Fruit fly (Drosophila melanogaster) whole organism, embryonic: ENCODE results near the gene Ndae1.

Experiments used
- Ada2b ChIP-seq: fragments of 200-800 bp; sonication (Bioruptor generic); IDR thresholded peaks from 2 replicates; pipeline ENCODE4 v1.3.6; 2022; ENCODE audit warnings: missing biosample characterization, missing genetic modification characterization
- Awh ChIP-seq: fragments of 200-800 bp; sonication (Bioruptor generic); IDR thresholded peaks from 2 replicates; pipeline ENCODE4, ENCODE4 v1.3.6; 2022; ENCODE audit warnings: missing biosample characterization, missing genetic modification characterization
- Bgb ChIP-seq: fragments of 200-800 bp; sonication (Bioruptor generic); IDR thresholded peaks from 2 replicates; pipeline ENCODE4 v1.3.6; 2022; ENCODE audit warnings: missing biosample characterization, missing genetic modification characterization; ENCODE audit not compliant: partially characterized antibody
- CG10267 ChIP-seq: fragments of 200-800 bp; sonication (Bioruptor generic); optimal IDR thresholded peaks from 2 replicates; lab custom pipeline; 2018; ENCODE audit warnings: missing biosample characterization, mild to moderate bottlenecking, missing genetic modification characterization, moderate library complexity
- CG10565 ChIP-seq: fragments of 200-800 bp; sonication (Bioruptor generic); optimal IDR thresholded peaks from 3 replicates; lab custom pipeline; 2016; ENCODE audit warnings: missing biosample characterization, mild to moderate bottlenecking, missing genetic modification characterization
- CG10654 ChIP-seq: fragments of 200-800 bp; sonication (Bioruptor generic); optimal IDR thresholded peaks from 2 replicates; lab custom pipeline; 2016; ENCODE audit warnings: missing biosample characterization, missing genetic modification characterization
- CG12071 ChIP-seq: fragments of 200-800 bp; sonication (Bioruptor generic); optimal IDR thresholded peaks from 3 replicates; lab custom pipeline; 2018; ENCODE audit warnings: missing biosample characterization, mild to moderate bottlenecking, missing genetic modification characterization
- CG12769 ChIP-seq: fragments of 200-800 bp; sonication (Bioruptor generic); optimal IDR thresholded peaks from 2 replicates; lab custom pipeline; 2019; ENCODE audit warnings: missing biosample characterization, mild to moderate bottlenecking, missing genetic modification characterization, moderate library complexity
- CG13123 ChIP-seq: fragments of 200-800 bp; sonication (Bioruptor generic); optimal IDR thresholded peaks from 2 replicates; lab custom pipeline; 2016; ENCODE audit warnings: missing biosample characterization, missing genetic modification characterization
- CG18619 ChIP-seq: fragments of 200-800 bp; sonication (Bioruptor generic); optimal IDR thresholded peaks from 3 replicates; lab custom pipeline; 2017; ENCODE audit warnings: missing biosample characterization, mild to moderate bottlenecking, missing genetic modification characterization
- CG2120 ChIP-seq: fragments of 200-800 bp; sonication (Bioruptor generic); optimal IDR thresholded peaks from 3 replicates; lab custom pipeline; 2016; ENCODE audit warnings: missing biosample characterization, missing genetic modification characterization
- CG2712 ChIP-seq: fragments of 200-800 bp; optimal IDR thresholded peaks from 3 replicates; lab custom pipeline; 2019; ENCODE audit warnings: missing biosample characterization, mild to moderate bottlenecking, missing genetic modification characterization, moderate library complexity
- CG2889 ChIP-seq: fragments of 200-800 bp; sonication (Bioruptor generic); IDR thresholded peaks from 3 replicates; pipeline ENCODE4 v1.3.6; 2022; ENCODE audit warnings: missing biosample characterization, missing genetic modification characterization
- CG31441 ChIP-seq: fragments of 200-800 bp; sonication (Bioruptor generic); IDR thresholded peaks from 2 replicates; pipeline ENCODE4 v1.3.6; 2022; ENCODE audit warnings: missing biosample characterization, missing genetic modification characterization
- CG3281 ChIP-seq: fragments of 200-800 bp; sonication (Bioruptor generic); optimal IDR thresholded peaks from 3 replicates; lab custom pipeline; 2017; ENCODE audit warnings: missing biosample characterization, mild to moderate bottlenecking, missing genetic modification characterization
- CG3726 ChIP-seq: fragments of 200-800 bp; sonication (Bioruptor generic); IDR thresholded peaks from 3 replicates; pipeline ENCODE4, ENCODE4 v1.3.6; 2022; ENCODE audit warnings: missing biosample characterization, missing genetic modification characterization
- CG3838 ChIP-seq: fragments of 200-800 bp; sonication (Bioruptor generic); optimal IDR thresholded peaks from 3 replicates; lab custom pipeline; 2016; ENCODE audit warnings: missing biosample characterization, missing genetic modification characterization
- CG9215 ChIP-seq: fragments of 200-800 bp; sonication (Bioruptor generic); IDR thresholded peaks from 2 replicates; pipeline ENCODE4 v1.3.6; 2022; ENCODE audit warnings: missing biosample characterization, missing genetic modification characterization
- CoRest ChIP-seq: fragments of 200-800 bp; sonication (Bioruptor generic); optimal IDR thresholded peaks from 3 replicates; lab custom pipeline; 2018; ENCODE audit warnings: missing biosample characterization, mild to moderate bottlenecking, missing genetic modification characterization, moderate library complexity
- Doc2 ChIP-seq: fragments of 200-800 bp; sonication (Bioruptor generic); IDR thresholded peaks from 2 replicates; pipeline ENCODE4 v1.3.6; 2022; ENCODE audit warnings: missing biosample characterization, missing genetic modification characterization
- E2f2 ChIP-seq: fragments of 200-800 bp; sonication (Bioruptor generic); IDR thresholded peaks from 2 replicates; pipeline ENCODE4 v1.3.6; 2022; ENCODE audit warnings: missing biosample characterization, missing genetic modification characterization
- Eip74EF ChIP-seq, 2 experiments: fragments of 200-800 bp in 1 of 2; fragments of >200 bp in 1 of 2; sonication (Bioruptor generic) in 1 of 2; optimal IDR thresholded peaks; 2 replicates each; lab custom pipeline; 2017 to 2019; ENCODE audit warnings: missing biosample characterization in 2 of 2, missing genetic modification characterization in 2 of 2, mild to moderate bottlenecking in 1 of 2, moderate library complexity in 1 of 2
- Gsc ChIP-seq: fragments of 200-800 bp; sonication (Bioruptor generic); IDR thresholded peaks from 2 replicates; pipeline ENCODE4 v1.3.6; 2022; ENCODE audit warnings: missing biosample characterization, missing genetic modification characterization
- H2.0 ChIP-seq: fragments of 200-800 bp; sonication (Bioruptor generic); IDR thresholded peaks from 2 replicates; pipeline ENCODE4 v1.3.6; 2022; ENCODE audit warnings: missing biosample characterization, missing genetic modification characterization
- HmgD ChIP-seq: fragments of 200-800 bp; sonication (Bioruptor generic); optimal IDR thresholded peaks from 3 replicates; lab custom pipeline; 2016; ENCODE audit warnings: missing biosample characterization, missing genetic modification characterization
- Hr3 ChIP-seq: fragments of 200-800 bp; sonication (Bioruptor generic); optimal IDR thresholded peaks from 3 replicates; lab custom pipeline; 2016; ENCODE audit warnings: missing biosample characterization, missing genetic modification characterization
- Hsf ChIP-seq: fragments of 200-800 bp; sonication (Bioruptor generic); optimal IDR thresholded peaks from 3 replicates; lab custom pipeline; 2016; ENCODE audit warnings: missing biosample characterization, missing genetic modification characterization
- Neu2 ChIP-seq: fragments of 200-800 bp; sonication (Bioruptor generic); optimal IDR thresholded peaks from 3 replicates; lab custom pipeline; 2016; ENCODE audit warnings: missing biosample characterization, missing genetic modification characterization, borderline replicate concordance
- NfI ChIP-seq: fragments of 200-800 bp; sonication (Bioruptor generic); optimal IDR thresholded peaks from 3 replicates; lab custom pipeline; 2018; ENCODE audit warnings: missing biosample characterization, mild to moderate bottlenecking, missing genetic modification characterization, moderate library complexity
- Opbp ChIP-seq: fragments of 200-800 bp; sonication (Bioruptor generic); IDR thresholded peaks from 3 replicates; pipeline ENCODE4 v1.3.6; 2022; ENCODE audit warnings: missing biosample characterization, missing genetic modification characterization; ENCODE audit not compliant: partially characterized antibody
- caup ChIP-seq: fragments of 200-800 bp; sonication (Bioruptor generic); optimal IDR thresholded peaks from 3 replicates; lab custom pipeline; 2017; ENCODE audit warnings: missing biosample characterization, mild to moderate bottlenecking, missing genetic modification characterization, moderate library complexity; ENCODE audit not compliant: severe bottlenecking
- chn ChIP-seq: fragments of 200-800 bp; sonication (Bioruptor generic); optimal IDR thresholded peaks from 2 replicates; lab custom pipeline; 2016; ENCODE audit warnings: missing biosample characterization, missing genetic modification characterization
- disco-r ChIP-seq: fragments of 200-800 bp; sonication (Bioruptor generic); optimal IDR thresholded peaks from 2 replicates; lab custom pipeline; 2016; ENCODE audit warnings: missing biosample characterization, missing genetic modification characterization
- eve ChIP-seq, 2 experiments: fragments of >200 bp; optimal IDR thresholded peaks; 2 replicates each; lab custom pipeline; 2017; ENCODE audit warnings: missing biosample characterization in 2 of 2, missing genetic modification characterization in 2 of 2
- exex ChIP-seq: fragments of 200-800 bp; sonication (Bioruptor generic); optimal IDR thresholded peaks from 4 replicates; lab custom pipeline; 2018; ENCODE audit warnings: missing biosample characterization, mild to moderate bottlenecking, missing genetic modification characterization, moderate library complexity
- ftz-f1 ChIP-seq: fragments of 200-800 bp; sonication (Bioruptor generic); optimal IDR thresholded peaks from 2 replicates; lab custom pipeline; 2016; ENCODE audit warnings: missing biosample characterization, missing genetic modification characterization
- fu2 ChIP-seq: fragments of 200-800 bp; sonication (Bioruptor generic); optimal IDR thresholded peaks from 2 replicates; lab custom pipeline; 2016; ENCODE audit warnings: missing biosample characterization, missing genetic modification characterization
- hkb ChIP-seq, 2 experiments: fragments of 200-800 bp in 1 of 2; fragments of >200 bp in 1 of 2; sonication (Bioruptor generic) in 1 of 2; IDR thresholded peaks in 1 of 2; optimal IDR thresholded peaks in 1 of 2; 2 replicates each; pipeline versions ENCODE4 v1.3.6 to Lab custom; 2017 to 2022; ENCODE audit warnings: missing biosample characterization in 1 of 2, missing genetic modification characterization in 1 of 2
- ind ChIP-seq: fragments of 200-800 bp; sonication (Bioruptor generic); optimal IDR thresholded peaks from 3 replicates; lab custom pipeline; 2016; ENCODE audit warnings: missing biosample characterization, missing genetic modification characterization
- nmo ChIP-seq: fragments of 200-800 bp; sonication (Bioruptor generic); optimal IDR thresholded peaks from 2 replicates; lab custom pipeline; 2018; ENCODE audit warnings: missing biosample characterization, mild to moderate bottlenecking, missing genetic modification characterization, moderate library complexity
- prd ChIP-seq, 3 experiments: fragments of >200 bp in 2 of 3; fragments of 200-800 bp in 1 of 3; sonication (Bioruptor generic) in 1 of 3; optimal IDR thresholded peaks in 2 of 3; IDR thresholded peaks in 1 of 3; 2 replicates in 2 of 3; 3 replicates in 1 of 3; pipeline versions ENCODE4 v1.3.6 to Lab custom; 2017 to 2022; ENCODE audit warnings: missing biosample characterization in 1 of 3, missing genetic modification characterization in 1 of 3
- slbo ChIP-seq: fragments of 200-800 bp; sonication (Bioruptor generic); IDR thresholded peaks from 2 replicates; pipeline ENCODE4 v1.3.6; 2022; ENCODE audit warnings: missing biosample characterization, missing genetic modification characterization
- ssp ChIP-seq: fragments of 200-800 bp; sonication (Bioruptor generic); IDR thresholded peaks from 2 replicates; pipeline ENCODE4 v1.3.6; 2022; ENCODE audit warnings: missing biosample characterization, missing genetic modification characterization
- stc ChIP-seq: fragments of 200-800 bp; sonication (Bioruptor generic); IDR thresholded peaks from 2 replicates; pipeline ENCODE4 v1.3.6; 2022; ENCODE audit warnings: missing biosample characterization, missing genetic modification characterization
- tgo ChIP-seq: fragments of 200-800 bp; sonication (Bioruptor generic); IDR thresholded peaks from 3 replicates; pipeline ENCODE4 v1.3.6; 2022; ENCODE audit warnings: missing biosample characterization, missing genetic modification characterization
- trem ChIP-seq: fragments of 200-800 bp; optimal IDR thresholded peaks from 3 replicates; lab custom pipeline; 2019; ENCODE audit warnings: missing biosample characterization, mild to moderate bottlenecking, missing genetic modification characterization, moderate library complexity
- vvl ChIP-seq: fragments of 200-800 bp; sonication (Bioruptor generic); IDR thresholded peaks from 2 replicates; pipeline ENCODE4 v1.3.6; 2022; ENCODE audit warnings: missing biosample characterization, missing genetic modification characterization
- zfh2 ChIP-seq: fragments of 200-800 bp; sonication (Bioruptor generic); optimal IDR thresholded peaks from 2 replicates; lab custom pipeline; 2016; ENCODE audit warnings: missing biosample characterization, missing genetic modification characterization

Ndae1 gene

DNA sequence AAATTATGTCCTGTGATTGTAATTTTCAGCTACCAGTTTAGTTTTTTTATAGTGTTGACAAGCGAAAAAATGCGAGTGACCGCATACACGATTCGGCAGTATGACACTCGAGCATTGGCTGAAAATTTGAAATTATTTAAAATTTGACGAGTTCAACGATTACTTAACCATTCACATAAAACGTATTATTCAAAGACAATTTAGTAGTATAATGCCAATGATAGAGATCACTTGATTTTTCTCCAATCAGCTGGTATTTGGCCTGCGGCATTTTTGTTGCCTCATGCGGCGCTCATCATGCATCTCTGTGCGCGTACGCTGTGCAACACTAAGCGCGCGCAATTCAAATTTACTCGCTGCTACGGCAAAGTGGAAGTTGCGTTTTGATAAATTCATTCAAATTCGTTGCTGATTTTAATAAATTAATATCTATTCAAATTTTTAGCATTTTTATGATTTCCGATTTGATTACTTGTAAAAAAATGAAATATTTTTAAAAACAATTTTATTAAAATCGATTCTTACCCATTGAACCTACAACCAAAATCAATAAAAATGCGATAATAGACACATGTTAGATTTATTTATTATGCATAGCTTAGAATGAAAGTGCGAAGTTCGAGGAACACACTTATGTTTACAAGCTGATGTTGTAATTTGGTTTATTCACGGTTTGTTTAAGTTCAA, 54.6 kb downstream of the Ndae1 start, which contains the start of gene CG4497 (continued):
- peak; percentile 94 for TF ChIP-seq CG9215 (GFP tag; lab: Robert Waterston, UW)
- TF ChIP-seq chn (GFP tag; lab: Kevin White, UChicago): peak; percentile 95
- TF ChIP-seq fu2 (GFP tag; lab: Kevin White, UChicago): peak; percentile 97
- peak; percentile 83; the same call in 2 of the 3 replicates for TF ChIP-seq Opbp (GFP tag; lab: Robert Waterston, UW)
- peak; percentile 95 for TF ChIP-seq CoRest (tag; lab: Kevin White, UChicago)
- TF ChIP-seq stc (GFP tag; lab: Robert Waterston, UW): peak; percentile 80
- peak; percentile 92 for TF ChIP-seq Gsc (GFP tag; lab: Robert Waterston, UW)
- peak; percentile 78; the same call in 1 of the 2 replicates for TF ChIP-seq Awh (GFP tag; lab: Robert Waterston, UW)
- TF ChIP-seq CG12071 (GFP tag; lab: Kevin White, UChicago): peak; percentile 29
- peak; percentile 49 for TF ChIP-seq Neu2 (GFP tag; lab: Kevin White, UChicago)
- peak; percentile 94 for TF ChIP-seq hkb (optimal IDR thresholded peaks at IDR 0.05; lab: Kevin White, UChicago)
- TF ChIP-seq hkb (GFP tag; IDR thresholded peaks at IDR 0.05; lab: Robert Waterston, UW): peak; percentile 85
- peak; percentile 91 for TF ChIP-seq ssp
- peak; percentile 97 for TF ChIP-seq slbo (GFP tag; lab: Robert Waterston, UW)
- TF ChIP-seq caup (GFP tag; lab: Kevin White, UChicago): peak; percentile 89
- TF ChIP-seq ind: peak; percentile 95
- peak; percentile 93 for TF ChIP-seq Ada2b (GFP tag; lab: Robert Waterston, UW)
- TF ChIP-seq vvl (GFP tag; lab: Robert Waterston, UW): peak; percentile 93
- peak; percentile 98 for TF ChIP-seq Hsf
- peak; percentile 90 for TF ChIP-seq disco-r (GFP tag; lab: Kevin White, UChicago)
- TF ChIP-seq CG10654 (GFP tag; lab: Kevin White, UChicago): peak; percentile 90
- peak; percentile 89 for TF ChIP-seq Doc2 (GFP tag; lab: Robert Waterston, UW)
- peak; percentile 95 for TF ChIP-seq Hr3 (GFP tag; lab: Kevin White, UChicago)
- TF ChIP-seq CG2120: peak; percentile 97
- peak; percentile 79 for TF ChIP-seq CG13123
- peak; percentile 92 for TF ChIP-seq CG2889 (GFP tag; lab: Robert Waterston, UW)
- TF ChIP-seq CG10267 (tag; lab: Kevin White, UChicago): peak; percentile 97
- TF ChIP-seq CG3838 (GFP tag; lab: Kevin White, UChicago): peak; percentile 44
- TF ChIP-seq CG31441 (GFP tag; lab: Robert Waterston, UW): peak; percentile 81
- peak; percentile 84 for TF ChIP-seq Bgb (GFP tag; lab: Robert Waterston, UW)
- TF ChIP-seq CG2712 (tag; lab: Kevin White, UChicago): peak; percentile 90
- TF ChIP-seq tgo (GFP tag; lab: Robert Waterston, UW): peak; percentile 96
- TF ChIP-seq CG3726: peak; percentile 86; the same call in 2 of the 3 replicates
- TF ChIP-seq trem: peak; percentile 72
- peak; percentile 97 for TF ChIP-seq E2f2
- TF ChIP-seq CG18619 (GFP tag; lab: Kevin White, UChicago): peak; percentile 89
- TF ChIP-seq zfh2: peak; percentile 98
- no peak for TF ChIP-seq prd (optimal IDR thresholded peaks at IDR 0.05; lab: Kevin White, UChicago)
- TF ChIP-seq prd (GFP tag; IDR thresholded peaks at IDR 0.05; lab: Robert Waterston, UW): peak; percentile 97
- TF ChIP-seq exex (tag; lab: Kevin White, UChicago): peak; percentile 26
- peak; percentile 62 for TF ChIP-seq ftz-f1 (GFP tag; lab: Kevin White, UChicago)
- peak; percentile 94 for TF ChIP-seq nmo (GFP tag; lab: Kevin White, UChicago)
- peak; percentile 92 for TF ChIP-seq HmgD (GFP tag; lab: Kevin White, UChicago)
- peak in 1 of 2 experiments; percentile 6 for TF ChIP-seq Eip74EF (GFP tag; optimal IDR thresholded peaks at IDR 0.05; lab: Kevin White, UChicago)
- peak; percentile 48 for TF ChIP-seq CG10565 (GFP tag; lab: Kevin White, UChicago)
- peak; percentile 82 for TF ChIP-seq CG3281 (GFP tag; lab: Kevin White, UChicago)
- peak; percentile 95 for TF ChIP-seq H2.0
- TF ChIP-seq NfI (GFP tag; lab: Kevin White, UChicago): peak; percentile 91
- peak in 1 of 2 experiments; percentile 90 for TF ChIP-seq eve (GFP tag; optimal IDR thresholded peaks at IDR 0.05; lab: Kevin White, UChicago)
- TF ChIP-seq CG12769 (tag; lab: Kevin White, UChicago): peak; percentile 92
